Fruit fly (Drosophila melanogaster) whole organism, embryonic: ENCODE data around the gene CG14252.
A peak's percentile ranks its signal among the peaks of the same experiment; 100 is the strongest.

Experiments used
- Aef1 ChIP-seq: fragments of 200-800 bp; sonication (Bioruptor generic); IDR thresholded peaks from 3 replicates; pipeline ENCODE4 v1.3.6; 2022; ENCODE audit warnings: missing biosample characterization, missing genetic modification characterization
- Asciz ChIP-seq: fragments of 200-800 bp; sonication (Bioruptor generic); optimal IDR thresholded peaks from 2 replicates; lab custom pipeline; 2017; ENCODE audit warnings: missing biosample characterization, mild to moderate bottlenecking, missing genetic modification characterization, missing genetic modification reagents
- BEAF-32 ChIP-seq: fragments of 200-800 bp; sonication (Bioruptor generic); optimal IDR thresholded peaks from 3 replicates; lab custom pipeline; 2017; ENCODE audit warnings: missing biosample characterization, missing genetic modification characterization, mild to moderate bottlenecking, moderate library complexity, missing genetic modification reagents
- CG10431 ChIP-seq: fragments of 200-800 bp; sonication (Bioruptor generic); optimal IDR thresholded peaks from 3 replicates; lab custom pipeline; 2018; ENCODE audit warnings: missing biosample characterization, mild to moderate bottlenecking, missing genetic modification characterization
- CG12219 ChIP-seq: fragments of 200-800 bp; sonication (Bioruptor generic); optimal IDR thresholded peaks from 3 replicates; lab custom pipeline; 2018; ENCODE audit warnings: missing biosample characterization, mild to moderate bottlenecking, missing genetic modification characterization
- CG13296 ChIP-seq: fragments of 200-800 bp; sonication (Bioruptor generic); optimal IDR thresholded peaks from 3 replicates; lab custom pipeline; 2018; ENCODE audit warnings: missing biosample characterization, mild to moderate bottlenecking, missing genetic modification characterization
- CG14860 ChIP-seq: fragments of 200-800 bp; sonication (Bioruptor generic); IDR thresholded peaks from 3 replicates; pipeline ENCODE4 v1.3.6; 2022; ENCODE audit warnings: missing biosample characterization, missing genetic modification characterization; ENCODE audit not compliant: partially characterized antibody
- CG14965 ChIP-seq: fragments of 200-800 bp; sonication (Bioruptor generic); optimal IDR thresholded peaks from 2 replicates; lab custom pipeline; 2016; ENCODE audit warnings: missing biosample characterization, missing genetic modification characterization, borderline replicate concordance
- CG15011 ChIP-seq: fragments of 200-800 bp; sonication (Bioruptor generic); optimal IDR thresholded peaks from 3 replicates; lab custom pipeline; 2018; ENCODE audit warnings: missing biosample characterization, mild to moderate bottlenecking, missing genetic modification characterization
- CG1529 ChIP-seq: fragments of 200-800 bp; sonication (Bioruptor generic); optimal IDR thresholded peaks from 3 replicates; lab custom pipeline; 2018; ENCODE audit warnings: missing biosample characterization, missing genetic modification characterization
- CG1602 ChIP-seq: fragments of 200-800 bp; sonication (Bioruptor generic); optimal IDR thresholded peaks from 3 replicates; lab custom pipeline; 2016; ENCODE audit warnings: missing biosample characterization, missing genetic modification characterization
- CG16815 ChIP-seq: fragments of 200-800 bp; sonication (Bioruptor generic); optimal IDR thresholded peaks from 3 replicates; lab custom pipeline; 2017; ENCODE audit warnings: missing biosample characterization, mild to moderate bottlenecking, missing genetic modification characterization
- CG17359 ChIP-seq: fragments of 200-800 bp; sonication (Bioruptor generic); optimal IDR thresholded peaks from 3 replicates; lab custom pipeline; 2018; ENCODE audit warnings: missing biosample characterization, mild to moderate bottlenecking, missing genetic modification characterization, moderate library complexity
- CG17612 ChIP-seq: fragments of 200-800 bp; sonication (Bioruptor generic); IDR thresholded peaks from 2 replicates; pipeline ENCODE4 v1.3.6; 2022; ENCODE audit warnings: missing biosample characterization, missing genetic modification characterization
- CG2199 ChIP-seq: fragments of 200-800 bp; sonication (Bioruptor generic); IDR thresholded peaks from 3 replicates; pipeline ENCODE4 v1.3.6; 2022; ENCODE audit warnings: missing biosample characterization, missing genetic modification characterization
- CG2202 ChIP-seq: fragments of 200-800 bp; sonication (Bioruptor generic); optimal IDR thresholded peaks from 2 replicates; lab custom pipeline; 2018; ENCODE audit warnings: missing biosample characterization, mild to moderate bottlenecking, missing genetic modification characterization
- CG3726 ChIP-seq: fragments of 200-800 bp; sonication (Bioruptor generic); IDR thresholded peaks from 3 replicates; pipeline ENCODE4, ENCODE4 v1.3.6; 2022; ENCODE audit warnings: missing biosample characterization, missing genetic modification characterization
- CG3838 ChIP-seq: fragments of 200-800 bp; sonication (Bioruptor generic); optimal IDR thresholded peaks from 3 replicates; lab custom pipeline; 2016; ENCODE audit warnings: missing biosample characterization, missing genetic modification characterization
- CG42726 ChIP-seq: fragments of 200-800 bp; sonication (Bioruptor generic); IDR thresholded peaks from 2 replicates; pipeline ENCODE4 v1.3.6; 2022; ENCODE audit warnings: missing biosample characterization, missing genetic modification characterization; ENCODE audit not compliant: partially characterized antibody
- CG4328 ChIP-seq: fragments of 200-800 bp; sonication (Bioruptor generic); optimal IDR thresholded peaks from 3 replicates; lab custom pipeline; 2017; ENCODE audit warnings: missing biosample characterization, missing genetic modification reagents, missing genetic modification characterization
- CG6654 ChIP-seq: fragments of 200-800 bp; sonication (Bioruptor generic); optimal IDR thresholded peaks from 2 replicates; lab custom pipeline; 2017; ENCODE audit warnings: missing biosample characterization, mild to moderate bottlenecking, missing genetic modification characterization
- CG7357 ChIP-seq: fragments of 200-800 bp; sonication (Bioruptor generic); IDR thresholded peaks from 3 replicates; pipeline ENCODE4 v1.3.6; 2022; ENCODE audit warnings: missing biosample characterization, missing genetic modification characterization
- CG7372 ChIP-seq: fragments of 200-800 bp; sonication (Bioruptor generic); IDR thresholded peaks from 2 replicates; pipeline ENCODE4 v1.3.6; 2022; ENCODE audit warnings: missing biosample characterization, missing genetic modification characterization
- CG7786 ChIP-seq: fragments of 200-800 bp; sonication (Bioruptor generic); optimal IDR thresholded peaks from 2 replicates; lab custom pipeline; 2016; ENCODE audit warnings: missing biosample characterization, missing genetic modification characterization
- CG8359 ChIP-seq: fragments of 200-800 bp; sonication (Bioruptor generic); optimal IDR thresholded peaks from 2 replicates; lab custom pipeline; 2017; ENCODE audit warnings: missing biosample characterization, mild to moderate bottlenecking, missing genetic modification characterization, borderline replicate concordance
- CG8944 ChIP-seq: fragments of 200-800 bp; sonication (Bioruptor generic); optimal IDR thresholded peaks from 3 replicates; lab custom pipeline; 2016; ENCODE audit warnings: missing biosample characterization, missing genetic modification characterization
- CTCF ChIP-seq: fragments of 200-800 bp; sonication (Bioruptor generic); optimal IDR thresholded peaks from 2 replicates; lab custom pipeline; 2017; ENCODE audit warnings: missing biosample characterization, mild to moderate bottlenecking, missing genetic modification characterization, moderate library complexity
- Chrac-16 ChIP-seq: fragments of 200-800 bp; sonication (Bioruptor generic); optimal IDR thresholded peaks from 3 replicates; lab custom pipeline; 2016; ENCODE audit warnings: missing biosample characterization, missing genetic modification characterization
- H2.0 ChIP-seq: fragments of 200-800 bp; sonication (Bioruptor generic); IDR thresholded peaks from 2 replicates; pipeline ENCODE4 v1.3.6; 2022; ENCODE audit warnings: missing biosample characterization, missing genetic modification characterization
- Hsf ChIP-seq: fragments of 200-800 bp; sonication (Bioruptor generic); optimal IDR thresholded peaks from 3 replicates; lab custom pipeline; 2016; ENCODE audit warnings: missing biosample characterization, missing genetic modification characterization
- Mad ChIP-seq: fragments of 200-800 bp; sonication (Bioruptor generic); optimal IDR thresholded peaks from 2 replicates; lab custom pipeline; 2016; ENCODE audit warnings: missing biosample characterization, missing genetic modification characterization
- NFAT ChIP-seq: fragments of 200-800 bp; sonication (Bioruptor generic); IDR thresholded peaks from 2 replicates; pipeline ENCODE4 v1.3.6; 2022; ENCODE audit warnings: missing biosample characterization, missing genetic modification characterization
- Oaz ChIP-seq: fragments of 200-800 bp; sonication (Bioruptor generic); IDR thresholded peaks from 2 replicates; pipeline ENCODE4 v1.3.6; 2022; ENCODE audit warnings: missing biosample characterization, missing genetic modification characterization
- Pdp1 ChIP-seq, 2 experiments: fragments of 200-800 bp; sonication (Bioruptor generic); optimal IDR thresholded peaks; 3 replicates each; lab custom pipeline; 2016; ENCODE audit warnings: missing biosample characterization in 2 of 2, missing genetic modification characterization in 2 of 2, mild to moderate bottlenecking in 1 of 2, moderate library complexity in 1 of 2
- YL-1 ChIP-seq: fragments of 200-800 bp; sonication (Bioruptor generic); optimal IDR thresholded peaks from 3 replicates; lab custom pipeline; 2017; ENCODE audit warnings: missing biosample characterization, mild to moderate bottlenecking, missing genetic modification characterization
- ara ChIP-seq: fragments of 200-800 bp; sonication (Bioruptor generic); IDR thresholded peaks from 2 replicates; pipeline ENCODE4 v1.3.6; 2022; ENCODE audit warnings: missing biosample characterization, missing genetic modification characterization
- fd96Cb ChIP-seq: fragments of 200-800 bp; sonication (Bioruptor generic); optimal IDR thresholded peaks from 2 replicates; lab custom pipeline; 2018; ENCODE audit warnings: missing biosample characterization, mild to moderate bottlenecking, missing genetic modification characterization, moderate library complexity
- ftz-f1 ChIP-seq: fragments of 200-800 bp; sonication (Bioruptor generic); optimal IDR thresholded peaks from 2 replicates; lab custom pipeline; 2016; ENCODE audit warnings: missing biosample characterization, missing genetic modification characterization
- ken ChIP-seq: fragments of 200-800 bp; sonication (Bioruptor generic); IDR thresholded peaks from 3 replicates; pipeline ENCODE4 v1.3.6; 2022; ENCODE audit warnings: missing biosample characterization, missing genetic modification characterization
- oc ChIP-seq: fragments of 200-800 bp; sonication (Bioruptor generic); optimal IDR thresholded peaks from 2 replicates; lab custom pipeline; 2018; ENCODE audit warnings: missing biosample characterization, mild to moderate bottlenecking, missing genetic modification characterization, moderate library complexity
- otp ChIP-seq: fragments of 200-800 bp; sonication (Bioruptor generic); IDR thresholded peaks from 3 replicates; pipeline ENCODE4, ENCODE4 v1.3.6; 2022; ENCODE audit warnings: missing biosample characterization, missing genetic modification characterization
- pita ChIP-seq: fragments of 200-800 bp; sonication (Bioruptor generic); optimal IDR thresholded peaks from 2 replicates; lab custom pipeline; 2017; ENCODE audit warnings: missing biosample characterization, mild to moderate bottlenecking, missing genetic modification characterization
- prd ChIP-seq, 3 experiments: fragments of >200 bp in 2 of 3; fragments of 200-800 bp in 1 of 3; sonication (Bioruptor generic) in 1 of 3; optimal IDR thresholded peaks in 2 of 3; IDR thresholded peaks in 1 of 3; 2 replicates in 2 of 3; 3 replicates in 1 of 3; pipeline versions ENCODE4 v1.3.6 to Lab custom; 2017 to 2022; ENCODE audit warnings: missing biosample characterization in 1 of 3, missing genetic modification characterization in 1 of 3
- sens-2 ChIP-seq: fragments of 200-800 bp; sonication (Bioruptor generic); IDR thresholded peaks from 2 replicates; pipeline ENCODE4 v1.3.6; 2022; ENCODE audit warnings: missing biosample characterization, missing genetic modification characterization
- slou ChIP-seq: fragments of 200-800 bp; sonication (Bioruptor generic); optimal IDR thresholded peaks from 3 replicates; lab custom pipeline; 2016; ENCODE audit warnings: missing biosample characterization, missing genetic modification characterization
- tap ChIP-seq: fragments of 200-800 bp; optimal IDR thresholded peaks from 3 replicates; lab custom pipeline; 2019; ENCODE audit warnings: missing biosample characterization, mild to moderate bottlenecking, missing genetic modification characterization, moderate library complexity
- tin ChIP-seq: fragments of 200-800 bp; sonication (Bioruptor generic); optimal IDR thresholded peaks from 3 replicates; lab custom pipeline; 2016; ENCODE audit warnings: missing biosample characterization, missing genetic modification characterization
- trem ChIP-seq: fragments of 200-800 bp; optimal IDR thresholded peaks from 3 replicates; lab custom pipeline; 2019; ENCODE audit warnings: missing biosample characterization, mild to moderate bottlenecking, missing genetic modification characterization, moderate library complexity
- vfl ChIP-seq: fragments of 200-800 bp; sonication (Bioruptor generic); optimal IDR thresholded peaks from 2 replicates; lab custom pipeline; 2016; ENCODE audit warnings: missing biosample characterization, missing genetic modification characterization
- zen2 ChIP-seq: fragments of 200-800 bp; sonication (Bioruptor generic); IDR thresholded peaks from 3 replicates; pipeline ENCODE4 v1.3.6; 2022; ENCODE audit warnings: missing biosample characterization, missing genetic modification characterization; ENCODE audit not compliant: partially characterized antibody
- zfh1 ChIP-seq: fragments of 200-800 bp; sonication (Bioruptor generic); IDR thresholded peaks from 3 replicates; pipeline ENCODE4 v1.3.6; 2022; ENCODE audit warnings: missing biosample characterization, missing genetic modification characterization

The CG14252 gene

DNA sequence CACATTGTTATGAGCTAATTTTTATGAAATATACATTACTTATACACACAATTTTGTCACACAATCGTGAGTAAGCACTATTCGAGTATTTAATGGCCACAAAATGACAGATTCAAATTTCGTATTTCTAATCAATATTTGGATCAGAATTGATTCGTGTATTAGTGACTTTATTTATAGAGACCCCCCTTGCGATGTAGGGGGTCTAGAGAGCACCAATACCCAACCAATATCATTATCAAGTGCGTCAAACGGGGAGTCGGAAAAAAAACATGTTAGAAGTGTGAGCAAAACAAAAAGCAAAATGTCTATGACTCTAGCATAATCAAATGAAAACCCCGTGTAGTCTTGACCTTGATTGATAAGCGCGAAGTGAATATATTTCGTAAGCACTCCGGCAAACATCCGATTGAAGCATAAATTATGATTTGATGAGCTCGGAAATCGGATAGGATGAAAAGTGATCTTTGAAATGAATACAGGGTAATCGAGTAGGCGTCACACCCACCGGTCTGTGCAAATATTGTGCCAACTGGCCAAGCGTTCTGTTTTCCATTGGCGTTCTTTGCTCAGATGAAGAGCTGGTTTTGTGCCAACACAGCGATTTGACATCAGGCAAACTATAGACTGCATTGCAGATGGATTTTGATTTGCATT, 7.0 kb downstream of the CG14252 start (continued):
- TF ChIP-seq CG14860 (GFP tag; lab: Robert Waterston, UW) (no peak), Oaz (GFP tag; lab: Robert Waterston, UW) (no peak), CG10431 (GFP tag; lab: Kevin White, UChicago) (no peak), oc (tag; lab: Kevin White, UChicago) (no peak), CG8359 (no peak), CG1529 (GFP tag; lab: Kevin White, UChicago) (no peak), tap (tag; lab: Kevin White, UChicago) (no peak), vfl (GFP tag; lab: Kevin White, UChicago) (no peak), slou (GFP tag; lab: Kevin White, UChicago) (no peak), CG13296 (GFP tag; lab: Kevin White, UChicago) (no peak), sens-2 (GFP tag; lab: Robert Waterston, UW) (no peak), otp (no peak), prd (optimal IDR thresholded peaks at IDR 0.05; lab: Kevin White, UChicago) (no peak), prd (GFP tag; IDR thresholded peaks at IDR 0.05; lab: Robert Waterston, UW) (no peak), CG15011 (GFP tag; lab: Kevin White, UChicago) (no peak), YL-1 (GFP tag; lab: Kevin White, UChicago) (no peak), Chrac-16 (GFP tag; lab: Kevin White, UChicago) (peak; percentile 6), CTCF (GFP tag; lab: Kevin White, UChicago) (no peak), tin (GFP tag; lab: Kevin White, UChicago) (no peak), CG17612 (GFP tag; lab: Robert Waterston, UW) (no peak), CG12219 (GFP tag; lab: Kevin White, UChicago) (no peak), zfh1 (GFP tag; lab: Robert Waterston, UW) (no peak), Asciz (GFP tag; lab: Kevin White, UChicago) (peak; percentile 1), CG8944 (GFP tag; lab: Kevin White, UChicago) (no peak), Mad (GFP tag; lab: Kevin White, UChicago) (no peak), CG3726 (GFP tag; lab: Robert Waterston, UW) (no peak), fd96Cb (tag; lab: Kevin White, UChicago) (no peak), CG17359 (tag; lab: Kevin White, UChicago) (no peak), Pdp1 (GFP tag; optimal IDR thresholded peaks at IDR 0.05; lab: Kevin White, UChicago) (peak; percentile 19 to 67), CG16815 (GFP tag; lab: Kevin White, UChicago) (no peak), Hsf (GFP tag; lab: Kevin White, UChicago) (peak; percentile 13), pita (no peak), CG1602 (GFP tag; lab: Kevin White, UChicago) (no peak), CG7357 (GFP tag; lab: Robert Waterston, UW) (no peak), CG6654 (no peak), trem (tag; lab: Kevin White, UChicago) (no peak), zen2 (GFP tag; lab: Robert Waterston, UW) (no peak), CG42726 (no peak), ara (no peak), CG7372 (GFP tag; lab: Robert Waterston, UW) (no peak), CG14965 (GFP tag; lab: Kevin White, UChicago) (no peak), BEAF-32 (no peak), ftz-f1 (peak; percentile 65), CG7786 (GFP tag; lab: Kevin White, UChicago) (no peak), CG2202 (no peak), ken (no peak), CG3838 (GFP tag; lab: Kevin White, UChicago) (no peak), CG2199 (GFP tag; lab: Robert Waterston, UW) (no peak), NFAT (GFP tag; lab: Robert Waterston, UW) (no peak), CG4328 (GFP tag; lab: Kevin White, UChicago) (no peak), H2.0 (no peak), Aef1 (GFP tag; lab: Robert Waterston, UW) (no peak)
